Worm (Caenorhabditis elegans) whole organism, young adult: Measurements from ENCODE around the gene C41C4.9.

Source experiments
- B0261.1 ChIP-seq: sonication (generic microtip); optimal IDR thresholded peaks from 2 replicates; lab custom pipeline; 2016; ENCODE audit warnings: mild to moderate bottlenecking, missing genetic modification characterization, moderate library complexity, missing compliant biosample characterization
- C06A6.2 ChIP-seq: fragments of 200-800 bp; sonication (Bioruptor generic); conservative IDR thresholded peaks from 2 replicates; pipeline ENCODE4 v1.3.6; 2022; ENCODE audit warnings: missing genetic modification characterization, missing compliant biosample characterization
- D2030.7 ChIP-seq: fragments of 200-800 bp; sonication (Bioruptor generic); IDR thresholded peaks from 2 replicates; pipeline ENCODE4 v1.3.6; 2022; ENCODE audit warnings: missing genetic modification reagents, missing genetic modification characterization, missing compliant biosample characterization
- F22D6.2 ChIP-seq: sonication (generic microtip); optimal IDR thresholded peaks from 2 replicates; lab custom pipeline; 2016; ENCODE audit warnings: mild to moderate bottlenecking, missing genetic modification characterization, missing compliant biosample characterization
- F23B12.7 ChIP-seq: sonication (generic microtip); optimal IDR thresholded peaks from 2 replicates; lab custom pipeline; 2017; ENCODE audit warnings: missing genetic modification characterization, mild to moderate bottlenecking, missing compliant biosample characterization, antibody characterized with exemption, moderate library complexity; ENCODE audit not compliant: insufficient read depth
- F33H1.4 ChIP-seq: fragments of 200-800 bp; sonication (Bioruptor generic); IDR thresholded peaks from 2 replicates; pipeline ENCODE4 v1.3.6; 2022; ENCODE audit warnings: missing genetic modification reagents, missing genetic modification characterization, missing compliant biosample characterization
- F37B4.10 ChIP-seq: fragments of 200-800 bp; sonication (Bioruptor generic); IDR thresholded peaks from 2 replicates; pipeline ENCODE4 v1.3.6; 2022; ENCODE audit warnings: missing genetic modification characterization, missing compliant biosample characterization
- F55B11.4 ChIP-seq: sonication (generic microtip); optimal IDR thresholded peaks from 2 replicates; lab custom pipeline; 2016; ENCODE audit warnings: missing compliant biosample characterization, missing genetic modification characterization, borderline replicate concordance; ENCODE audit not compliant: insufficient read depth
- F57A8.1 ChIP-seq: fragments of 200-800 bp; sonication (Bioruptor generic); optimal IDR thresholded peaks from 2 replicates; lab custom pipeline; 2018; ENCODE audit warnings: mild to moderate bottlenecking, missing genetic modification characterization, moderate library complexity, missing compliant biosample characterization
- T07F8.4 ChIP-seq: sonication (generic microtip); optimal IDR thresholded peaks from 2 replicates; lab custom pipeline; 2016; ENCODE audit warnings: mild to moderate bottlenecking, missing genetic modification characterization, moderate library complexity, missing compliant biosample characterization
- Y53F4B.3 ChIP-seq: fragments of 200-800 bp; sonication (Bioruptor generic); IDR thresholded peaks from 2 replicates; pipeline ENCODE4 v1.3.6; 2022; ENCODE audit warnings: missing genetic modification reagents, missing genetic modification characterization, missing compliant biosample characterization
- Y53G8AR.9 ChIP-seq: fragments of 200-800 bp; sonication (Bioruptor generic); conservative IDR thresholded peaks from 2 replicates; pipeline ENCODE4 v1.3.6; 2022; ENCODE audit warnings: missing genetic modification reagents, missing genetic modification characterization, missing compliant biosample characterization
- Y79H2A.3 ChIP-seq: fragments of 200-800 bp; sonication (Bioruptor generic); conservative IDR thresholded peaks from 2 replicates; pipeline ENCODE4 v1.3.6; 2022; ENCODE audit warnings: missing genetic modification reagents, missing genetic modification characterization, missing compliant biosample characterization
- Y95B8A.8 ChIP-seq: fragments of 200-800 bp; sonication (Bioruptor generic); IDR thresholded peaks from 2 replicates; pipeline ENCODE4 v1.3.6; 2022; ENCODE audit warnings: missing genetic modification reagents, missing genetic modification characterization, missing compliant biosample characterization
- akir-1 ChIP-seq: fragments of 200-800 bp; sonication (Bioruptor generic); optimal IDR thresholded peaks from 2 replicates; lab custom pipeline; 2018; ENCODE audit warnings: mild to moderate bottlenecking, missing genetic modification characterization, moderate library complexity, missing compliant biosample characterization
- aptf-3 ChIP-seq: fragments of 200-800 bp; sonication (Bioruptor generic); IDR thresholded peaks from 2 replicates; pipeline ENCODE4 v1.3.6; 2022; ENCODE audit warnings: missing genetic modification characterization, missing compliant biosample characterization
- athp-1 ChIP-seq: sonication (generic microtip); optimal IDR thresholded peaks from 2 replicates; lab custom pipeline; 2017; ENCODE audit warnings: mild to moderate bottlenecking, missing genetic modification characterization, missing compliant biosample characterization
- bed-1 ChIP-seq: fragments of 200-800 bp; sonication (Bioruptor generic); IDR thresholded peaks from 2 replicates; pipeline ENCODE4 v1.3.6; 2022; ENCODE audit warnings: missing genetic modification reagents, missing genetic modification characterization, missing compliant biosample characterization
- bed-2 ChIP-seq: fragments of 200-800 bp; sonication (Bioruptor generic); IDR thresholded peaks from 2 replicates; pipeline ENCODE4 v1.3.6; 2022; ENCODE audit warnings: missing genetic modification reagents, missing genetic modification characterization, missing compliant biosample characterization
- cebp-1 ChIP-seq, 2 experiments: fragments of 200-800 bp in 1 of 2; sonication (Bioruptor generic) in 1 of 2; sonication (generic microtip) in 1 of 2; IDR thresholded peaks in 1 of 2; optimal IDR thresholded peaks in 1 of 2; 2 replicates each; pipeline versions ENCODE4 v1.3.6 to Lab custom; 2017 to 2022; ENCODE audit warnings: missing compliant biosample characterization in 2 of 2, missing genetic modification characterization in 2 of 2, mild to moderate bottlenecking in 1 of 2, missing genetic modification reagents in 1 of 2, moderate library complexity in 1 of 2
- ceh-91 ChIP-seq: fragments of 200-800 bp; sonication (Bioruptor generic); IDR thresholded peaks from 2 replicates; pipeline ENCODE4 v1.3.6; 2022; ENCODE audit warnings: missing genetic modification reagents, missing genetic modification characterization, missing compliant biosample characterization
- egrh-3 ChIP-seq: fragments of 200-800 bp; sonication (Bioruptor generic); IDR thresholded peaks from 2 replicates; pipeline ENCODE4 v1.3.6; 2022; ENCODE audit warnings: missing genetic modification reagents, missing genetic modification characterization, missing compliant biosample characterization
- ekl-4 ChIP-seq: fragments of 200-800 bp; sonication (Bioruptor generic); IDR thresholded peaks from 2 replicates; pipeline ENCODE4 v1.3.6; 2022; ENCODE audit warnings: missing genetic modification reagents, missing genetic modification characterization, missing compliant biosample characterization
- fkh-3 ChIP-seq: sonication (generic microtip); optimal IDR thresholded peaks from 2 replicates; lab custom pipeline; 2016; ENCODE audit warnings: mild to moderate bottlenecking, missing genetic modification characterization, missing compliant biosample characterization
- gei-17 ChIP-seq: fragments of 200-800 bp; sonication (Bioruptor generic); optimal IDR thresholded peaks from 2 replicates; lab custom pipeline; 2018; ENCODE audit warnings: mild to moderate bottlenecking, missing genetic modification characterization, missing compliant biosample characterization
- hlh-12 ChIP-seq: sonication (generic microtip); optimal IDR thresholded peaks from 2 replicates; lab custom pipeline; 2016; ENCODE audit warnings: missing genetic modification characterization, missing compliant biosample characterization
- hlh-26 ChIP-seq: fragments of 200-800 bp; sonication (Bioruptor generic); conservative IDR thresholded peaks from 2 replicates; pipeline ENCODE4 v1.3.6; 2022; ENCODE audit warnings: missing genetic modification reagents, missing genetic modification characterization, missing compliant biosample characterization
- hmg-1.2 ChIP-seq: fragments of 200-800 bp; sonication (Bioruptor generic); IDR thresholded peaks from 2 replicates; pipeline ENCODE4 v1.3.6; 2022; ENCODE audit warnings: missing genetic modification reagents, missing genetic modification characterization, missing compliant biosample characterization
- lag-1 ChIP-seq: fragments of 200-800 bp; sonication (Bioruptor generic); IDR thresholded peaks from 2 replicates; pipeline ENCODE4 v1.3.6; 2022; ENCODE audit warnings: missing genetic modification reagents, missing genetic modification characterization, missing compliant biosample characterization
- let-526 ChIP-seq: fragments of 200-800 bp; sonication (Bioruptor generic); IDR thresholded peaks from 2 replicates; pipeline ENCODE4 v1.3.6; 2022; ENCODE audit warnings: missing genetic modification reagents, missing genetic modification characterization, missing compliant biosample characterization
- lin-35 ChIP-seq, 3 experiments: fragments of 150-350 bp in 2 of 3; sonication (generic microtip) in 1 of 3; optimal IDR thresholded peaks; 2 replicates each; lab custom pipeline; 2014 to 2018; ENCODE audit warnings: missing biosample characterization in 3 of 3, missing genetic modification characterization in 3 of 3, missing genetic modification reagents in 3 of 3
- lir-1 ChIP-seq: fragments of 200-800 bp; sonication (Bioruptor generic); conservative IDR thresholded peaks from 2 replicates; pipeline ENCODE4 v1.3.6; 2022; ENCODE audit warnings: missing genetic modification reagents, missing genetic modification characterization, missing compliant biosample characterization
- madf-10 ChIP-seq: sonication (generic microtip); optimal IDR thresholded peaks from 2 replicates; lab custom pipeline; 2016; ENCODE audit warnings: mild to moderate bottlenecking, missing genetic modification characterization, missing compliant biosample characterization
- madf-6 ChIP-seq: fragments of 200-800 bp; sonication (Bioruptor generic); IDR thresholded peaks from 2 replicates; pipeline ENCODE4 v1.3.6; 2022; ENCODE audit warnings: missing genetic modification reagents, missing genetic modification characterization, missing compliant biosample characterization
- madf-8 ChIP-seq: fragments of 200-800 bp; sonication (Bioruptor generic); conservative IDR thresholded peaks from 2 replicates; pipeline ENCODE4 v1.3.6; 2022; ENCODE audit warnings: missing genetic modification reagents, missing genetic modification characterization, missing compliant biosample characterization
- mel-28 ChIP-seq: sonication (generic microtip); optimal IDR thresholded peaks from 2 replicates; lab custom pipeline; 2016; ENCODE audit warnings: borderline replicate concordance, mild to moderate bottlenecking, missing genetic modification characterization, missing compliant biosample characterization
- mxl-1 ChIP-seq: sonication (generic microtip); optimal IDR thresholded peaks from 2 replicates; lab custom pipeline; 2016; ENCODE audit warnings: missing genetic modification characterization, missing compliant biosample characterization
- nfya-1 ChIP-seq: sonication (generic microtip); optimal IDR thresholded peaks from 2 replicates; lab custom pipeline; 2017; ENCODE audit warnings: antibody characterized with exemption, missing compliant biosample characterization, missing genetic modification characterization, borderline replicate concordance; ENCODE audit not compliant: insufficient read depth
- nhr-90 ChIP-seq: sonication (generic microtip); optimal IDR thresholded peaks from 2 replicates; lab custom pipeline; 2016; ENCODE audit warnings: missing genotype, mild to moderate bottlenecking, missing genetic modification characterization, missing compliant biosample characterization
- pbrm-1 ChIP-seq: fragments of 200-800 bp; sonication (Bioruptor generic); IDR thresholded peaks from 2 replicates; pipeline ENCODE4 v1.3.6; 2022; ENCODE audit warnings: missing genetic modification reagents, missing genetic modification characterization, missing compliant biosample characterization
- snpc-1.1 ChIP-seq: sonication (generic microtip); optimal IDR thresholded peaks from 2 replicates; lab custom pipeline; 2017; ENCODE audit warnings: missing genetic modification characterization, mild to moderate bottlenecking, missing compliant biosample characterization, antibody characterized with exemption, moderate library complexity, missing genotype, missing genetic modification reagents; ENCODE audit not compliant: insufficient read depth
- somi-1 ChIP-seq: fragments of 200-800 bp; sonication (Bioruptor generic); optimal IDR thresholded peaks from 2 replicates; lab custom pipeline; 2018; ENCODE audit warnings: mild to moderate bottlenecking, missing genetic modification characterization, missing compliant biosample characterization
- tlf-1 ChIP-seq: fragments of 200-800 bp; sonication (Bioruptor generic); optimal IDR thresholded peaks from 2 replicates; lab custom pipeline; 2018; ENCODE audit warnings: mild to moderate bottlenecking, missing genetic modification characterization, missing compliant biosample characterization
- unc-130 ChIP-seq: sonication (generic microtip); optimal IDR thresholded peaks from 2 replicates; lab custom pipeline; 2016; ENCODE audit warnings: missing genetic modification reagents, missing genetic modification characterization, missing compliant biosample characterization
- zfh-2 ChIP-seq: fragments of 200-800 bp; sonication (Bioruptor generic); conservative IDR thresholded peaks from 2 replicates; pipeline ENCODE4 v1.3.6; 2022; ENCODE audit warnings: missing genetic modification reagents, missing genetic modification characterization, missing compliant biosample characterization
- ztf-18 ChIP-seq: sonication (generic microtip); optimal IDR thresholded peaks from 2 replicates; lab custom pipeline; 2016; ENCODE audit warnings: missing genotype, mild to moderate bottlenecking, missing genetic modification characterization, missing compliant biosample characterization
- ztf-3 ChIP-seq: fragments of 200-800 bp; sonication (Bioruptor generic); optimal IDR thresholded peaks from 2 replicates; lab custom pipeline; 2018; ENCODE audit warnings: mild to moderate bottlenecking, missing genetic modification characterization, missing compliant biosample characterization
- ztf-6 ChIP-seq: fragments of 200-800 bp; sonication (Bioruptor generic); IDR thresholded peaks from 2 replicates; pipeline ENCODE4 v1.3.6; 2022; ENCODE audit warnings: missing genetic modification reagents, missing genetic modification characterization, missing compliant biosample characterization

Gene C41C4.9

ce11 chrII:8144543-8144942, 37.1 kb downstream of the C41C4.9 start, which contains the start of gene F10B5.2 (continued):
- TF ChIP-seq bed-1 (GFP tag; lab: Robert Waterston, UW) (no peak), nfya-1 (tag; lab: Kevin White, UChicago) (no peak), Y79H2A.3 (no peak), F22D6.2 (tag; lab: Kevin White, UChicago) (no peak), somi-1 (GFP tag; lab: Kevin White, UChicago) (no peak), tlf-1 (peak; percentile 38), F55B11.4 (tag; lab: Kevin White, UChicago) (no peak), ztf-6 (no peak), D2030.7 (GFP tag; lab: Robert Waterston, UW) (peak; percentile 38), lir-1 (GFP tag; lab: Robert Waterston, UW) (no peak), nhr-90 (tag; lab: Kevin White, UChicago) (no peak), ztf-18 (tag; lab: Kevin White, UChicago) (no peak), hlh-12 (tag; lab: Kevin White, UChicago) (no peak), B0261.1 (tag; lab: Kevin White, UChicago) (no peak), ceh-91 (GFP tag; lab: Robert Waterston, UW) (no peak), lin-35 (GFP tag; optimal IDR thresholded peaks at IDR 0.05; lab: Kevin White, UChicago) (peak in 1 of 3 experiments; percentile 5), Y53F4B.3 (GFP tag; lab: Robert Waterston, UW) (no peak), madf-10 (tag; lab: Kevin White, UChicago) (no peak), F23B12.7 (tag; lab: Kevin White, UChicago) (no peak), egrh-3 (GFP tag; lab: Robert Waterston, UW) (no peak), akir-1 (GFP tag; lab: Kevin White, UChicago) (no peak), lag-1 (GFP tag; lab: Robert Waterston, UW) (no peak), Y53G8AR.9 (peak; percentile 66; the same call in 1 of the 2 replicates), ekl-4 (peak; percentile 58; the same call in 1 of the 2 replicates), hlh-26 (GFP tag; lab: Robert Waterston, UW) (no peak), snpc-1.1 (tag; lab: Kevin White, UChicago) (no peak), mxl-1 (tag; lab: Kevin White, UChicago) (no peak), madf-6 (GFP tag; lab: Robert Waterston, UW) (peak; percentile 58), C06A6.2 (GFP tag; lab: Robert Waterston, UW) (no peak), F57A8.1 (GFP tag; lab: Kevin White, UChicago) (peak; percentile 7), cebp-1 (GFP tag; IDR thresholded peaks at IDR 0.05; lab: Robert Waterston, UW) (no peak), cebp-1 (tag; optimal IDR thresholded peaks at IDR 0.05; lab: Kevin White, UChicago) (no peak), madf-8 (GFP tag; lab: Robert Waterston, UW) (no peak), bed-2 (GFP tag; lab: Robert Waterston, UW) (no peak), aptf-3 (GFP tag; lab: Robert Waterston, UW) (no peak), fkh-3 (tag; lab: Kevin White, UChicago) (no peak), let-526 (GFP tag; lab: Robert Waterston, UW) (no peak), T07F8.4 (tag; lab: Kevin White, UChicago) (no peak), mel-28 (tag; lab: Kevin White, UChicago) (no peak), ztf-3 (no peak), Y95B8A.8 (GFP tag; lab: Robert Waterston, UW) (no peak), hmg-1.2 (peak; percentile 39), F33H1.4 (GFP tag; lab: Robert Waterston, UW) (no peak), unc-130 (GFP tag; lab: Kevin White, UChicago) (peak; percentile 15), gei-17 (GFP tag; lab: Kevin White, UChicago) (no peak), F37B4.10 (GFP tag; lab: Robert Waterston, UW) (no peak), pbrm-1 (GFP tag; lab: Robert Waterston, UW) (no peak), zfh-2 (GFP tag; lab: Robert Waterston, UW) (no peak), athp-1 (peak; percentile 8)
